Worm (Caenorhabditis elegans) whole organism, mixed stage, embryonic: ENCODE measurements around the gene such-1.

Experiments
- elt-1 ChIP-seq: sonication (generic microtip); optimal IDR thresholded peaks from 2 replicates; lab custom pipeline; 2017; ENCODE audit warnings: missing genetic modification characterization, mild to moderate bottlenecking, missing compliant biosample characterization, antibody characterized with exemption, moderate library complexity, borderline replicate concordance; ENCODE audit not compliant: insufficient read depth
- nhr-237 ChIP-seq: fragments of 150-350 bp; optimal IDR thresholded peaks from 2 replicates; lab custom pipeline; 2014; ENCODE audit warnings: missing biosample characterization, missing genetic modification characterization

DNA sequence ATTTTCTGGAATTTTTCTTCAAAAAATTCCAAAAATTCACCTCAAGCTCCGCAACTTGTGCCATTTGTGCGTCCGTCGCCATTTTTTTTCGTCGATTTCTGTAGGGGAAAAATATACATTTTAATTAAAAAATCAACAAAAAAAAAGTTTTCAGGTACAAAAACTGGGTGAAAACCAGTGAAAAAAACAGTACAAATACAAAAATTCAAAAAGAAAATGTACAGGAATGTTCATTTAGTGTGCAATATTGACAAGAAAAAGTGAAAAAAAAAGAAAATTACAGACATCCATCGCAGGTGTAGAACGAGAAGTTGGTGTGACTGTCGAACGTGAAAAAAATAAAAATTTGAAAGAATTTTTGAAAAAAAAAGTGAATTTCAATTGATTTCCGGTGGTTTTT is 20.8 kb downstream of the such-1 start, which contains the start of gene tin-10:
- TF ChIP-seq nhr-237 (tag; lab: Kevin White, UChicago): no peak
- TF ChIP-seq elt-1 (tag; lab: Kevin White, UChicago): no peak
